Fruit fly (Drosophila melanogaster): ENCODE results near the gene CG16782.

CG16782 gene

DNA sequence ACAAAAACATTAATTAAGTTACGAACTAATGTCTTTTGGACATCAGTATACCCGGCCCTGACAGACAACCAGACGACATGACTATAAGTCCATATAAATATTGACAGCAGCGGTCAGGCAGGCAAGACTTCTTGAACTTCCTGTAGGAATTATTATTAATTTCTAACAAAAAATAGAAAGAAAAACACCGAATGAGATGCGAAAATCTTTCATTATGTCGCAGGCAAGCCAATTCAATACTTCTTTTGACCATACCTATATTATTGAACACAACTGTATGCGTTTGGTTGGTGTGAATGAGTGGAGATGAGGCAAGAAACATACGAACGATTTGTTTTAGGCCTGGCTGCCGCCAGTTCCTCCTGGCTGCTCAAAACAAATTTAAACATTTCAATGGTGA is 35.1 kb downstream of the CG16782 start (continued):
- TF ChIP-seq knrl (GFP tag; IDR thresholded peaks at IDR 0.05; ENCODE audit: partially characterized antibody) (no peak), Mrtf (GFP tag; IDR thresholded peaks at IDR 0.05) (peak; percentile 66; the same call in 2 of the 3 replicates), NC2β (GFP tag; optimal IDR thresholded peaks at IDR 0.05) (peak; percentile 70), phol (tag; optimal IDR thresholded peaks at IDR 0.05) (peak; percentile 82), CG13424 (tag; optimal IDR thresholded peaks at IDR 0.05) (peak; percentile 78), HLH54F (GFP tag; optimal IDR thresholded peaks at IDR 0.05) (peak; percentile 63), H2.0 (GFP tag; IDR thresholded peaks at IDR 0.05) (peak; percentile 79), exex (tag; optimal IDR thresholded peaks at IDR 0.05) (peak; percentile 27), CG3281 (GFP tag; optimal IDR thresholded peaks at IDR 0.05) (peak; percentile 71), CG6813 (GFP tag; optimal IDR thresholded peaks at IDR 0.05) (peak; percentile 60), Atf3 (GFP tag; optimal IDR thresholded peaks at IDR 0.05) (peak; percentile 58), CG3163 (GFP tag; optimal IDR thresholded peaks at IDR 0.05) (peak; percentile 37), CG11560 (tag; IDR thresholded peaks at IDR 0.05) (0 out of 3 replicates have a peak, but pooled peaks have one; percentile 49), CG1024 (GFP tag; IDR thresholded peaks at IDR 0.05) (peak; percentile 75), ind (GFP tag; optimal IDR thresholded peaks at IDR 0.05) (peak; percentile 78), aop (GFP tag; IDR thresholded peaks at IDR 0.05) (no peak), CG4424 (GFP tag; optimal IDR thresholded peaks at IDR 0.05) (peak; percentile 76), CG11398 (GFP tag; optimal IDR thresholded peaks at IDR 0.05) (no peak), Fer2 (tag; optimal IDR thresholded peaks at IDR 0.05) (no peak), Hr3 (GFP tag; optimal IDR thresholded peaks at IDR 0.05) (peak; percentile 79), Chrac-16 (GFP tag; optimal IDR thresholded peaks at IDR 0.05) (peak; percentile 78), Abd-B (GFP tag; optimal IDR thresholded peaks at IDR 0.05) (peak; percentile 75), CG31441 (GFP tag; IDR thresholded peaks at IDR 0.05) (peak; percentile 90), CG8478 (optimal IDR thresholded peaks at IDR 0.05) (no peak), Hr78 (GFP tag; optimal IDR thresholded peaks at IDR 0.05) (peak in 1 of 2 experiments; percentile 26), Vsx1 (GFP tag; optimal IDR thresholded peaks at IDR 0.05) (peak; percentile 66), fd3F (GFP tag; optimal IDR thresholded peaks at IDR 0.05) (peak; percentile 71), tio (GFP tag; optimal IDR thresholded peaks at IDR 0.05) (peak; percentile 63)

DNA sequence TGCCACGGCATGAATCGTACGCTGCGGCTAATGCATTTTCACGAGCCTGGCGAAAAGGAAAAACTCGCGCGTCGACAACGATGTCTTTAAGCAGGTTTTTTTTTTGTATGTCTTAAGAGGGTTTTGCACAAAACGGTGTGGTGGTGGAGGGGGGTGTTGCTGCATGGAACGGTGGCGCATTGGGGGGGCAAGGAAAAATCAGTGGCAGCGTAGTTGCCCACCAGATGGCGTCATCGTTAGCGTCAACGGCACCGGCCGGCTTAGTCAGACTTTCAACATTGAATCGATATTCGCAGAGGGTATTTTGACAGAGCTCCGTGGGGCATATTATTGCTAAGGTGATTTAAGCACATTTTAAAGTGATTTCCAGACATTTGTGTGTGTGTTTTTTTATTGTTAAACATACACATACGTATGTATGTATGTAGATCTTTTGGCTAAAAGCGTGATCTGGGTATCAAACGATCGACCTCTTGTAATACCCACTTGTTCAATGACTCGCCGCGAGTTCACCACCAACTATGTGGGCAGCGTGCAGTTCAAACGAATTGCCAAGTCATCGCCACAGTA is 36.8 kb downstream of the CG16782 start:
- TF ChIP-seq ERR (GFP tag; optimal IDR thresholded peaks at IDR 0.05) (no peak), CG5245 (GFP tag; optimal IDR thresholded peaks at IDR 0.05) (no peak), sc (optimal IDR thresholded peaks at IDR 0.05) (no peak), sc (GFP tag; optimal IDR thresholded peaks at IDR 0.05) (no peak), prd (optimal IDR thresholded peaks at IDR 0.05) (no peak), prd (GFP tag; IDR thresholded peaks at IDR 0.05) (0 out of 3 replicates have a peak, but pooled peaks have one; percentile 30), CG43689 (GFP tag; IDR thresholded peaks at IDR 0.05) (no peak), CG9727 (GFP tag; optimal IDR thresholded peaks at IDR 0.05) (no peak), Sry-β (GFP tag; optimal IDR thresholded peaks at IDR 0.05) (no peak), CrebB (tag; optimal IDR thresholded peaks at IDR 0.05) (no peak), CG7556 (GFP tag; optimal IDR thresholded peaks at IDR 0.05) (no peak), Hr78 (GFP tag; optimal IDR thresholded peaks at IDR 0.05) (no peak), HmgD (GFP tag; optimal IDR thresholded peaks at IDR 0.05) (no peak), CG3847 (GFP tag; IDR thresholded peaks at IDR 0.05) (peak; percentile 15; the same call in 1 of the 2 replicates), CG12219 (GFP tag; optimal IDR thresholded peaks at IDR 0.05) (no peak), D (optimal IDR thresholded peaks at IDR 0.05) (no peak), D (GFP tag; optimal IDR thresholded peaks at IDR 0.05) (no peak), CG16815 (GFP tag; optimal IDR thresholded peaks at IDR 0.05) (no peak), tio (GFP tag; optimal IDR thresholded peaks at IDR 0.05) (no peak), CG2116 (GFP tag; optimal IDR thresholded peaks at IDR 0.05) (no peak), row (GFP tag; IDR thresholded peaks at IDR 0.05) (no peak), Camta (GFP tag; optimal IDR thresholded peaks at IDR 0.05) (no peak), Dbx (GFP tag; IDR thresholded peaks at IDR 0.05) (no peak), lab (GFP tag; optimal IDR thresholded peaks at IDR 0.05) (no peak), CG3726 (GFP tag; IDR thresholded peaks at IDR 0.05) (no peak), Adf1 (GFP tag; IDR thresholded peaks at IDR 0.05) (no peak)
